Worm (Caenorhabditis elegans): ENCODE results near the gene F17C11.11.

ce11 chrV:10947210-10947609 lies 8.6 kb upstream of the F17C11.11 start:
- no peak for TF ChIP-seq T22C8.4 (GFP tag; IDR thresholded peaks at IDR 0.05)
- TF ChIP-seq med-1 (GFP tag; optimal IDR thresholded peaks at IDR 0.05; ENCODE audit: insufficient read depth) = no peak
- TF ChIP-seq flt-1 (GFP tag; IDR thresholded peaks at IDR 0.05) = no peak
- TF ChIP-seq ztf-29 (GFP tag; IDR thresholded peaks at IDR 0.05) = no peak
- no peak for TF ChIP-seq tab-1 (GFP tag; IDR thresholded peaks at IDR 0.05)
- TF ChIP-seq ztf-23 (GFP tag; IDR thresholded peaks at IDR 0.05) = no peak
- no peak for TF ChIP-seq ref-1 (GFP tag; conservative IDR thresholded peaks at IDR 0.05)

All from whole organism, midembryonic.